Worm (Caenorhabditis elegans): ENCODE results near the gene C25A6.1.

Gene C25A6.1

DNA sequence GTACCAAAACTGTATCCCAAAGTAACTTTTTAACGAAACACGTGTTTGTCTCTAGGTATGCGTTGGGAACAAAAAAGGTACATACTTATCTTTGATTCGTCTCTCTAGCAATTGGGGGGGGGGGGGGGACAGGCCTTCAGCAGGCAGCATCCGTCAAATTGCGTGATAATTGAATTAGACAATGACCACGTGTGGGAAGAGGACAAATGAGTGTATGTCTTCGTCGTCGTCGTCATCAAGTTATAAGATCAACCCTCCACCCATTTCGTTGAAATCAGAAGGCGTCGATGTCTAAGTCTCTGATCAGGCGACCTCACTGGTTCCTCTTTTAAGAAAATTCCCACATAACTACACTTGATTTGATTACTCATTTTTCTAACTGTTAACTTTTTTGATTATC lies 2.4 kb downstream of the C25A6.1 start, which contains the start of gene F08F3.4:
F08F3.4 (plus strand) TSS at position 277 of the 400 bp plus-strand sequence.
- TF ChIP-seq ZK337.2 (GFP tag; IDR thresholded peaks at IDR 0.05) (no peak), madf-5 (GFP tag; IDR thresholded peaks at IDR 0.05) (no peak), nhr-102 (tag; optimal IDR thresholded peaks at IDR 0.05) (no peak), nhr-77 (tag; optimal IDR thresholded peaks at IDR 0.05) (no peak), gei-8 (GFP tag; optimal IDR thresholded peaks at IDR 0.05) (peak; percentile 55), php-3 (GFP tag; IDR thresholded peaks at IDR 0.05) (no peak), nhr-48 (tag; optimal IDR thresholded peaks at IDR 0.05) (peak; percentile 80), lin-29 (GFP tag; IDR thresholded peaks at IDR 0.05) (no peak), rbr-2 (tag; optimal IDR thresholded peaks at IDR 0.05) (no peak), mes-2 (tag; optimal IDR thresholded peaks at IDR 0.05; ENCODE audit: poor library complexity, severe bottlenecking) (no peak), attf-4 (tag; optimal IDR thresholded peaks at IDR 0.05) (no peak), F44E2.7 (GFP tag; IDR thresholded peaks at IDR 0.05) (no peak), zag-1 (tag; optimal IDR thresholded peaks at IDR 0.05) (no peak), dmd-6 (GFP tag; IDR thresholded peaks at IDR 0.05) (peak; percentile 67), pha-4 (GFP tag; IDR thresholded peaks at IDR 0.05) (no peak), pha-4 (tag; optimal IDR thresholded peaks at IDR 0.05) (no peak), mdl-1 (tag; optimal IDR thresholded peaks at IDR 0.05) (peak in 1 of 2 experiments; percentile 43), zfp-2 (tag; optimal IDR thresholded peaks at IDR 0.05) (no peak), mep-1 (tag; optimal IDR thresholded peaks at IDR 0.05) (no peak), vab-7 (GFP tag; IDR thresholded peaks at IDR 0.05) (no peak), spr-3 (GFP tag; optimal IDR thresholded peaks at IDR 0.05) (no peak), nhr-41 (GFP tag; IDR thresholded peaks at IDR 0.05) (no peak), ztf-11 (tag; optimal IDR thresholded peaks at IDR 0.05) (no peak), ama-1 (optimal IDR thresholded peaks at IDR 0.05) (no peak), mxl-2 (GFP tag; conservative IDR thresholded peaks at IDR 0.05) (no peak), madf-9 (GFP tag; conservative IDR thresholded peaks at IDR 0.05) (no peak), aly-2 (tag; optimal IDR thresholded peaks at IDR 0.05) (no peak), snpc-4 (tag; optimal IDR thresholded peaks at IDR 0.05) (no peak), nhr-10 (tag; optimal IDR thresholded peaks at IDR 0.05) (no peak), sdz-12 (GFP tag; optimal IDR thresholded peaks at IDR 0.05) (no peak), F49E8.2 (tag; optimal IDR thresholded peaks at IDR 0.05; ENCODE audit: borderline replicate concordance) (no peak), dmd-9 (GFP tag; IDR thresholded peaks at IDR 0.05) (no peak), tra-1 (GFP tag; IDR thresholded peaks at IDR 0.05) (peak; percentile 28; the same call in 1 of the 2 replicates), nhr-237 (tag; optimal IDR thresholded peaks at IDR 0.05) (no peak), skn-1 (tag; optimal IDR thresholded peaks at IDR 0.05) (no peak), ceh-62 (tag; optimal IDR thresholded peaks at IDR 0.05) (no peak), lin-39 (tag; optimal IDR thresholded peaks at IDR 0.05) (no peak), Y5F2A.4 (GFP tag; optimal IDR thresholded peaks at IDR 0.05) (no peak), hmg-1.1 (GFP tag; IDR thresholded peaks at IDR 0.05) (no peak), nhr-11 (tag; optimal IDR thresholded peaks at IDR 0.05) (no peak), nhr-42 (GFP tag; IDR thresholded peaks at IDR 0.05) (no peak), lim-7 (GFP tag; IDR thresholded peaks at IDR 0.05) (no peak), hlh-11 (tag; optimal IDR thresholded peaks at IDR 0.05) (peak; percentile 80), nhr-28 (tag; optimal IDR thresholded peaks at IDR 0.05) (peak; percentile 30), ceh-32 (tag; optimal IDR thresholded peaks at IDR 0.05; ENCODE audit: poor library complexity) (no peak), zip-11 (GFP tag; IDR thresholded peaks at IDR 0.05) (no peak), unc-130 (GFP tag; optimal IDR thresholded peaks at IDR 0.05) (no peak), dpl-1 (GFP tag; optimal IDR thresholded peaks at IDR 0.05) (no peak), lin-13 (GFP tag; optimal IDR thresholded peaks at IDR 0.05) (no peak), unc-62 (GFP tag; optimal IDR thresholded peaks at IDR 0.05 in 1 of 2) (no peak), unc-62 (tag; optimal IDR thresholded peaks at IDR 0.05) (no peak), snpc-1.2 (GFP tag; IDR thresholded peaks at IDR 0.05) (no peak), lin-1 (GFP tag; IDR thresholded peaks at IDR 0.05) (0 out of 2 replicates have a peak, but pooled peaks have one; percentile 26), mxl-3 (GFP tag; optimal IDR thresholded peaks at IDR 0.05) (peak; percentile 96)

Measured in whole organism, L4 larva.